Worm (Caenorhabditis elegans): ENCODE results near the gene tsp-12.

The tsp-12 gene

ce11 chrIV:10155475-10155874 is 5.1 kb upstream of the tsp-12 start, which contains the start of gene ttr-54:
Gene ttr-54, plus strand, starts transcription at chrIV:10155775.
- TF ChIP-seq hlh-30 (tag; optimal IDR thresholded peaks at IDR 0.05; ENCODE audit: insufficient read depth), result peak; percentile 10
- TF ChIP-seq Y48G9A.11 (GFP tag; IDR thresholded peaks at IDR 0.05), result no peak

- TF ChIP-seq unc-62 (GFP tag; optimal IDR thresholded peaks at IDR 0.05 in 1 of 2) (peak in 1 of 2 experiments; percentile 95), unc-62 (tag; optimal IDR thresholded peaks at IDR 0.05) (no peak), fkh-10 (GFP tag; optimal IDR thresholded peaks at IDR 0.05) (no peak), nhr-48 (tag; optimal IDR thresholded peaks at IDR 0.05) (no peak), zfp-2 (tag; optimal IDR thresholded peaks at IDR 0.05) (no peak), skn-1 (tag; optimal IDR thresholded peaks at IDR 0.05) (no peak), madf-9 (GFP tag; conservative IDR thresholded peaks at IDR 0.05) (no peak), pha-4 (GFP tag; IDR thresholded peaks at IDR 0.05) (no peak), pha-4 (tag; optimal IDR thresholded peaks at IDR 0.05) (no peak), F37D6.2 (tag; optimal IDR thresholded peaks at IDR 0.05) (no peak)
Observed at ce11 chrIV:10153479-10153878, 3.1 kb upstream of the tsp-12 start.

- TF ChIP-seq Y75B8A.6 (GFP tag; IDR thresholded peaks at IDR 0.05) (no peak), hif-1 (tag; optimal IDR thresholded peaks at IDR 0.05) (no peak), dve-1 (tag; optimal IDR thresholded peaks at IDR 0.05; ENCODE audit: insufficient read depth) (peak; percentile 39), daf-8 (GFP tag; IDR thresholded peaks at IDR 0.05) (no peak), ztf-7 (tag; optimal IDR thresholded peaks at IDR 0.05) (no peak), nhr-10 (tag; optimal IDR thresholded peaks at IDR 0.05) (no peak), mep-1 (tag; optimal IDR thresholded peaks at IDR 0.05) (peak; percentile 42), attf-4 (tag; optimal IDR thresholded peaks at IDR 0.05) (no peak), aly-2 (tag; optimal IDR thresholded peaks at IDR 0.05) (no peak), zip-2 (tag; optimal IDR thresholded peaks at IDR 0.05) (no peak), nhr-111 (GFP tag; optimal IDR thresholded peaks at IDR 0.05) (no peak), R02D3.7 (tag; optimal IDR thresholded peaks at IDR 0.05) (no peak), lin-39 (tag; optimal IDR thresholded peaks at IDR 0.05) (no peak), mes-2 (tag; optimal IDR thresholded peaks at IDR 0.05; ENCODE audit: poor library complexity, severe bottlenecking) (peak; percentile 77), F26F4.8 (GFP tag; conservative IDR thresholded peaks at IDR 0.05) (no peak), fkh-10 (GFP tag; optimal IDR thresholded peaks at IDR 0.05) (peak; percentile 13), nhr-77 (tag; optimal IDR thresholded peaks at IDR 0.05) (no peak), mxl-3 (GFP tag; optimal IDR thresholded peaks at IDR 0.05) (peak; percentile 11), vab-7 (GFP tag; IDR thresholded peaks at IDR 0.05) (no peak), sdz-12 (GFP tag; optimal IDR thresholded peaks at IDR 0.05) (no peak), D1046.2 (GFP tag; IDR thresholded peaks at IDR 0.05) (no peak), nhr-48 (tag; optimal IDR thresholded peaks at IDR 0.05) (no peak), hlh-11 (tag; optimal IDR thresholded peaks at IDR 0.05) (peak; percentile 24), zip-11 (GFP tag; IDR thresholded peaks at IDR 0.05) (no peak), nhr-28 (tag; optimal IDR thresholded peaks at IDR 0.05) (peak; percentile 28), nhr-25 (tag; optimal IDR thresholded peaks at IDR 0.05; ENCODE audit: borderline replicate concordance, insufficient read depth) (no peak), ztf-11 (tag; optimal IDR thresholded peaks at IDR 0.05) (no peak), nhr-6 (tag; optimal IDR thresholded peaks at IDR 0.05) (peak; percentile 28), lim-7 (GFP tag; IDR thresholded peaks at IDR 0.05) (no peak), set-16 (GFP tag; IDR thresholded peaks at IDR 0.05) (no peak), pqm-1 (tag; optimal IDR thresholded peaks at IDR 0.05) (no peak), jun-1 (tag; optimal IDR thresholded peaks at IDR 0.05) (no peak), rbr-2 (tag; optimal IDR thresholded peaks at IDR 0.05) (peak; percentile 19), lin-15B (tag; optimal IDR thresholded peaks at IDR 0.05) (no peak), aha-1 (tag) (peak; percentile 74), nhr-11 (tag; optimal IDR thresholded peaks at IDR 0.05) (no peak), lin-13 (GFP tag; optimal IDR thresholded peaks at IDR 0.05) (peak; percentile 42), egl-27 (tag; optimal IDR thresholded peaks at IDR 0.05) (no peak), lir-3 (tag; optimal IDR thresholded peaks at IDR 0.05) (no peak)
Observed at ce11 chrIV:10151439-10151997, 1.1 kb upstream of the tsp-12 start, which contains the start of gene copg-1. Gene copg-1, plus strand, starts transcription at chrIV:10151947.
